Worm (Caenorhabditis elegans) whole organism, mixed stage, embryonic: Measurements from ENCODE around the gene tbb-4.
A peak's percentile ranks its signal among the peaks of the same experiment; 100 is the strongest.

Source experiments
- M03D4.4 ChIP-seq: sonication (generic microtip); optimal IDR thresholded peaks from 2 replicates; lab custom pipeline; 2017; ENCODE audit warnings: mild to moderate bottlenecking, missing genetic modification characterization, missing compliant biosample characterization
- bed-3 ChIP-seq: fragments of 200-800 bp; sonication (Bioruptor generic); optimal IDR thresholded peaks from 3 replicates; lab custom pipeline; 2018; ENCODE audit warnings: mild to moderate bottlenecking, missing genetic modification characterization, moderate library complexity, missing compliant biosample characterization
- blmp-1 ChIP-seq: fragments of 150-350 bp; optimal IDR thresholded peaks from 2 replicates; lab custom pipeline; 2014; ENCODE audit warnings: missing biosample characterization, missing genetic modification characterization
- ceh-39 ChIP-seq: fragments of 150-350 bp; optimal IDR thresholded peaks from 2 replicates; lab custom pipeline; 2014; ENCODE audit warnings: missing biosample characterization, missing genetic modification characterization
- ceh-43 ChIP-seq: fragments of 200-800 bp; sonication (Bioruptor generic); optimal IDR thresholded peaks from 2 replicates; lab custom pipeline; 2018; ENCODE audit warnings: mild to moderate bottlenecking, missing genetic modification characterization, moderate library complexity, missing compliant biosample characterization
- ces-1 ChIP-seq: fragments of 150-350 bp; optimal IDR thresholded peaks from 2 replicates; lab custom pipeline; 2014; ENCODE audit warnings: missing biosample characterization, missing genetic modification reagents, missing genetic modification characterization
- cnd-1 ChIP-seq: fragments of 200-800 bp; sonication (Bioruptor generic); optimal IDR thresholded peaks from 2 replicates; lab custom pipeline; 2018; ENCODE audit warnings: mild to moderate bottlenecking, missing genetic modification characterization, missing compliant biosample characterization
- drap-1 ChIP-seq: fragments of 200-800 bp; sonication (Bioruptor generic); optimal IDR thresholded peaks from 3 replicates; lab custom pipeline; 2018; ENCODE audit warnings: mild to moderate bottlenecking, missing genetic modification characterization, missing compliant biosample characterization
- elt-1 ChIP-seq: sonication (generic microtip); optimal IDR thresholded peaks from 2 replicates; lab custom pipeline; 2017; ENCODE audit warnings: missing genetic modification characterization, mild to moderate bottlenecking, missing compliant biosample characterization, antibody characterized with exemption, moderate library complexity, borderline replicate concordance; ENCODE audit not compliant: insufficient read depth
- flh-1 ChIP-seq: fragments of 200-800 bp; sonication (Bioruptor generic); optimal IDR thresholded peaks from 2 replicates; lab custom pipeline; 2018; ENCODE audit warnings: mild to moderate bottlenecking, missing genetic modification characterization, moderate library complexity, missing compliant biosample characterization
- ham-2 ChIP-seq: fragments of 200-800 bp; sonication (Bioruptor generic); optimal IDR thresholded peaks from 2 replicates; lab custom pipeline; 2018; ENCODE audit warnings: mild to moderate bottlenecking, missing genetic modification characterization, missing compliant biosample characterization
- hlh-1 ChIP-seq: fragments of 150-350 bp; optimal IDR thresholded peaks from 2 replicates; lab custom pipeline; 2014; ENCODE audit warnings: missing biosample characterization, missing genetic modification reagents, missing genetic modification characterization
- lin-13 ChIP-seq: fragments of 150-350 bp; optimal IDR thresholded peaks from 2 replicates; lab custom pipeline; 2014; ENCODE audit warnings: missing biosample characterization, missing genetic modification characterization
- lin-32 ChIP-seq: fragments of 200-800 bp; sonication (Bioruptor generic); optimal IDR thresholded peaks from 2 replicates; lab custom pipeline; 2018; ENCODE audit warnings: mild to moderate bottlenecking, missing genetic modification characterization, missing compliant biosample characterization
- lsy-2 ChIP-seq: fragments of 150-350 bp; optimal IDR thresholded peaks from 2 replicates; lab custom pipeline; 2014; ENCODE audit warnings: missing biosample characterization, missing genetic modification characterization
- mep-1 ChIP-seq: fragments of 150-350 bp; optimal IDR thresholded peaks from 2 replicates; lab custom pipeline; 2017; ENCODE audit warnings: missing biosample characterization, missing genetic modification reagents, missing genetic modification characterization, inconsistent platforms
- mls-2 ChIP-seq: sonication (generic microtip); optimal IDR thresholded peaks from 2 replicates; lab custom pipeline; 2016; ENCODE audit warnings: mild to moderate bottlenecking, missing genetic modification characterization, moderate library complexity, missing compliant biosample characterization
- nhr-2 ChIP-seq: fragments of 150-350 bp; optimal IDR thresholded peaks from 2 replicates; lab custom pipeline; 2014; ENCODE audit warnings: missing biosample characterization, missing genetic modification characterization
- nhr-237 ChIP-seq: fragments of 150-350 bp; optimal IDR thresholded peaks from 2 replicates; lab custom pipeline; 2014; ENCODE audit warnings: missing biosample characterization, missing genetic modification characterization
- nhr-28 ChIP-seq: fragments of 150-350 bp; optimal IDR thresholded peaks from 2 replicates; lab custom pipeline; 2014; ENCODE audit warnings: missing biosample characterization, missing genetic modification characterization
- nhr-76 ChIP-seq: sonication (generic microtip); optimal IDR thresholded peaks from 2 replicates; lab custom pipeline; 2017; ENCODE audit warnings: missing biosample characterization, missing genetic modification characterization
- sem-2 ChIP-seq: fragments of 200-800 bp; sonication (Bioruptor generic); optimal IDR thresholded peaks from 2 replicates; lab custom pipeline; 2018; ENCODE audit warnings: mild to moderate bottlenecking, missing genetic modification characterization, missing compliant biosample characterization
- snpc-4 ChIP-seq: fragments of 150-350 bp; optimal IDR thresholded peaks from 2 replicates; lab custom pipeline; 2014; ENCODE audit warnings: missing biosample characterization, missing genetic modification characterization
- unc-120 ChIP-seq: sonication (generic microtip); optimal IDR thresholded peaks from 2 replicates; lab custom pipeline; 2017; ENCODE audit warnings: missing genetic modification characterization, missing compliant biosample characterization; ENCODE audit not compliant: poor library complexity, severe bottlenecking
- unc-39 ChIP-seq: fragments of 150-350 bp; optimal IDR thresholded peaks from 2 replicates; lab custom pipeline; 2014; ENCODE audit warnings: missing biosample characterization, missing genetic modification characterization
- unc-62 ChIP-seq: fragments of 150-350 bp; optimal IDR thresholded peaks from 2 replicates; lab custom pipeline; 2014; ENCODE audit warnings: missing biosample characterization, missing genetic modification reagents, missing genetic modification characterization
- zip-8 ChIP-seq: fragments of 150-350 bp; optimal IDR thresholded peaks from 2 replicates; lab custom pipeline; 2014; ENCODE audit warnings: missing biosample characterization, missing genetic modification characterization
- ztf-11 ChIP-seq: fragments of 150-350 bp; optimal IDR thresholded peaks from 2 replicates; lab custom pipeline; 2014; ENCODE audit warnings: missing biosample characterization, missing genetic modification characterization

tbb-4 gene

DNA sequence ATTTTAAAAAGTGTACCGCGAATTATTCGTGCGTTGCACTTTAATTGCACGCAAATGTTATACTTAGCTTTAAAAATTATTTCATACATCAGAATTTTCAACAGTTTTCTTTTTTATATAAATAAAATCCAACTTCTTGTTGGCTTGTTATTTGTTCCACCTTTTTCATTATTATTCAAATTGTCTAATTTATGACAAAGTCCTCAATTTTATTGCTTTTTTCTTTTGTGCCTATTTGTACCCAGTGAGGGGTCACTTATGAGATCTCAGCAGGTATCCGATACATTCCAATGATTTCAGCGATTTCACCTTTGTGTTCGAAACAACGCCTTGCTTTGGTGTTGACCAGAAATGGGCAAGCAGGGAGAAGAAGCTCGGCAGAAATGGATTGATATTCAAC, 39.3 kb downstream of the tbb-4 start, which contains the start of gene fln-2:
Gene fln-2 (plus strand): TSS at position 301 of the 400 bp plus-strand sequence.
- no peak for TF ChIP-seq zip-8 (tag; lab: Kevin White, UChicago)
- no peak for TF ChIP-seq mls-2 (tag; lab: Kevin White, UChicago)
- TF ChIP-seq nhr-76: no peak
- no peak for TF ChIP-seq nhr-237
- TF ChIP-seq ces-1 (GFP tag; lab: Kevin White, UChicago): no peak
- TF ChIP-seq M03D4.4: no peak
- TF ChIP-seq hlh-1 (tag; lab: Kevin White, UChicago): no peak
- TF ChIP-seq ham-2 (GFP tag; lab: Kevin White, UChicago): no peak
- TF ChIP-seq ztf-11: no peak
- TF ChIP-seq snpc-4 (tag; lab: Kevin White, UChicago): no peak
- no peak for TF ChIP-seq cnd-1 (tag; lab: Kevin White, UChicago)
- no peak for TF ChIP-seq ceh-43 (GFP tag; lab: Kevin White, UChicago)
- TF ChIP-seq lin-32 (GFP tag; lab: Kevin White, UChicago): no peak
- no peak for TF ChIP-seq bed-3
- TF ChIP-seq ceh-39 (tag; lab: Kevin White, UChicago): no peak
- no peak for TF ChIP-seq unc-62 (GFP tag; lab: Kevin White, UChicago)
- TF ChIP-seq lsy-2 (tag; lab: Kevin White, UChicago): no peak
- no peak for TF ChIP-seq unc-39 (tag; lab: Kevin White, UChicago)
- no peak for TF ChIP-seq unc-120
- no peak for TF ChIP-seq flh-1

ce11 chrX:9393750-9394149, 42.9 kb downstream of the tbb-4 start, which contains the start of gene C23F12.9:
C23F12.9 (plus strand) TSS chrX:9394050.
- no peak for TF ChIP-seq nhr-237
- TF ChIP-seq ceh-43 (GFP tag; lab: Kevin White, UChicago): no peak
- TF ChIP-seq M03D4.4: no peak
- no peak for TF ChIP-seq flh-1

ce11 chrX:9391345-9391744, 45.3 kb downstream of the tbb-4 start, which contains the start of gene C23F12.3:
C23F12.3 (plus strand) TSS chrX:9391645.
- TF ChIP-seq elt-1 (tag; lab: Kevin White, UChicago) (no peak), nhr-2 (tag; lab: Kevin White, UChicago) (no peak)

DNA sequence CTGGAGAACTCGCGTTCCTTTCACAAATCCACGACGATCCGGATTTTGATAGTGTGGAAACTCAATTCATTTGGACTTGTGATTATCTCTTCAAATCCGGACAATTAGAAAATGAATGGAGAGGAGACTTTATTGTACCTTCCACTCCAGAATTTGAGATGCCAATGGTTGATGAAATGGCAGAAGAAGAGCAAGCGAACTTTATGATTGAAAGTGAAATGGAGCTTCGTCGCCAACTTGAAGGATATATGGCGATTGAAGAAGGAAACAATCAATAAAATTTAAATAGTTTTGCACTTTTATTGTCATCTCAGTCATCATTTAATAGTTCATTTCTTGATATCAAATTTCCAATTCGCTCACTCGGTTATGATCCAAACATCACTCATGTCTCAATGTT, 48.0 kb downstream of the tbb-4 start:
- TF ChIP-seq blmp-1: no peak
- TF ChIP-seq lsy-2 (tag; lab: Kevin White, UChicago): no peak
- no peak for TF ChIP-seq ceh-43 (GFP tag; lab: Kevin White, UChicago)
- no peak for TF ChIP-seq sem-2
- TF ChIP-seq snpc-4 (tag; lab: Kevin White, UChicago): no peak
- TF ChIP-seq ham-2 (GFP tag; lab: Kevin White, UChicago): no peak
- TF ChIP-seq ces-1 (GFP tag; lab: Kevin White, UChicago): no peak
- TF ChIP-seq unc-62 (GFP tag; lab: Kevin White, UChicago): no peak
- no peak for TF ChIP-seq zip-8 (tag; lab: Kevin White, UChicago)
- no peak for TF ChIP-seq unc-120
- no peak for TF ChIP-seq unc-39 (tag; lab: Kevin White, UChicago)
- no peak for TF ChIP-seq mep-1
- TF ChIP-seq nhr-28 (tag; lab: Kevin White, UChicago): no peak
- TF ChIP-seq lin-32 (GFP tag; lab: Kevin White, UChicago): no peak
- no peak for TF ChIP-seq ceh-39 (tag; lab: Kevin White, UChicago)
- TF ChIP-seq, all 35 proteins: peak for 0

DNA sequence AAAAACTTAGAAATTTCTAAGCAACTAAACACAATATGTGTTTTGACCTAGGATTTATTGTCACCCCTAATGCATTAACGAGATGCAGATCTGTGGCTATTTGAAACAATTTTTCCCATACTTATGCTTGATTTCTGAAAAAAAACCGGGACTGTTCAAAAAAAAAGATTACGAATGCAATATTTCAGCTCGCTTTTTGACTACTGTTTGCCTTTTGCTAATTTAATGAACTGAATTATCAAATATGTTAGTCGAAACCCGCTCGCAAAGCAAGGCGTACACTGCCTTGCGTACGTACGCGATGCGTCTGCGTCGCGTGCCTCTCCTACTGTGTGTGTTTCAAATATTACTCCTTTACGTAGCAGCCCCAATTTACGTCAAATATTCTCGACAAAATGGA, 49.7 kb downstream of the tbb-4 start, which contains the start of gene C23F12.4:
Gene C23F12.4 (plus strand): TSS at position 301 of the 400 bp plus-strand sequence.
- TF ChIP-seq lin-13 (tag; lab: Kevin White, UChicago): no peak
- no peak for TF ChIP-seq cnd-1 (tag; lab: Kevin White, UChicago)
- no peak for TF ChIP-seq drap-1 (GFP tag; lab: Kevin White, UChicago)
- peak; percentile 43 for TF ChIP-seq ces-1 (GFP tag; lab: Kevin White, UChicago)
- TF ChIP-seq snpc-4 (tag; lab: Kevin White, UChicago): no peak
- TF ChIP-seq nhr-237: no peak
- TF ChIP-seq, all 35 proteins: peak for 1
